Fruit fly (Drosophila melanogaster): Measurements from ENCODE around the gene CG42300.

CG42300 gene

dm6 chrX:15593477-15594229 lies 37.8 kb upstream of the CG42300 start, which contains the start of gene Chsy (continued):
- TF ChIP-seq CG15011 (GFP tag; optimal IDR thresholded peaks at IDR 0.05) = no peak
- no peak for TF ChIP-seq fd96Cb (tag; optimal IDR thresholded peaks at IDR 0.05)
- TF ChIP-seq Dip3 (GFP tag; optimal IDR thresholded peaks at IDR 0.05) = no peak
- no peak for TF ChIP-seq luna (GFP tag; optimal IDR thresholded peaks at IDR 0.05)
- no peak for TF ChIP-seq tap (tag; optimal IDR thresholded peaks at IDR 0.05)
- no peak for TF ChIP-seq hbn (GFP tag; IDR thresholded peaks at IDR 0.05; ENCODE audit: partially characterized antibody)
- TF ChIP-seq CG1233 (GFP tag; optimal IDR thresholded peaks at IDR 0.05) = no peak
- TF ChIP-seq Hmr (GFP tag; optimal IDR thresholded peaks at IDR 0.05) = no peak
- peak; percentile 21 for TF ChIP-seq CG34376 (GFP tag; optimal IDR thresholded peaks at IDR 0.05)
- TF ChIP-seq CG10209 (GFP tag; optimal IDR thresholded peaks at IDR 0.05) = no peak
- no peak for TF ChIP-seq CG11093 (GFP tag; IDR thresholded peaks at IDR 0.05)
- TF ChIP-seq sisA (GFP tag; IDR thresholded peaks at IDR 0.05) = no peak
- no peak for TF ChIP-seq Hr78 (GFP tag; optimal IDR thresholded peaks at IDR 0.05)
- no peak for TF ChIP-seq CG16813 (GFP tag; IDR thresholded peaks at IDR 0.05; ENCODE audit: partially characterized antibody)
- TF ChIP-seq CG11085 (GFP tag; IDR thresholded peaks at IDR 0.05) = no peak
- TF ChIP-seq CG34224 (GFP tag; IDR thresholded peaks at IDR 0.05; ENCODE audit: partially characterized antibody) = no peak
- TF ChIP-seq Pdp1 (GFP tag; optimal IDR thresholded peaks at IDR 0.05) = no peak
- TF ChIP-seq kay (GFP tag; optimal IDR thresholded peaks at IDR 0.05) = no peak
- no peak for TF ChIP-seq Asciz (GFP tag; optimal IDR thresholded peaks at IDR 0.05)
- no peak for TF ChIP-seq Ssrp (tag; optimal IDR thresholded peaks at IDR 0.05)
- no peak for TF ChIP-seq CG8944 (GFP tag; optimal IDR thresholded peaks at IDR 0.05)
- TF ChIP-seq CG32532 (GFP tag; IDR thresholded peaks at IDR 0.05) = 0 out of 2 replicates have a peak, but pooled peaks have one; percentile 10
- no peak for TF ChIP-seq Atf-2 (GFP tag; optimal IDR thresholded peaks at IDR 0.05)
- TF ChIP-seq stwl (tag; optimal IDR thresholded peaks at IDR 0.05) = no peak
- no peak for TF ChIP-seq CG7786 (GFP tag; optimal IDR thresholded peaks at IDR 0.05)
- TF ChIP-seq CG4424 (GFP tag; optimal IDR thresholded peaks at IDR 0.05) = no peak
- TF ChIP-seq CG6813 (GFP tag; optimal IDR thresholded peaks at IDR 0.05) = no peak
- TF ChIP-seq HHEX (GFP tag; optimal IDR thresholded peaks at IDR 0.05) = no peak
- TF ChIP-seq bsh (GFP tag; optimal IDR thresholded peaks at IDR 0.05) = peak in 1 of 2 experiments; percentile 17
- TF ChIP-seq CG34422 (GFP tag; IDR thresholded peaks at IDR 0.05) = peak; percentile 26; the same call in 1 of the 3 replicates
- no peak for TF ChIP-seq Doc2 (GFP tag; IDR thresholded peaks at IDR 0.05)
- TF ChIP-seq cato (GFP tag; optimal IDR thresholded peaks at IDR 0.05; ENCODE audit: borderline replicate concordance) = no peak
- TF ChIP-seq CG8290 (GFP tag; optimal IDR thresholded peaks at IDR 0.05) = no peak
- TF ChIP-seq CG8290 (tag; optimal IDR thresholded peaks at IDR 0.05) = no peak
- TF ChIP-seq CG6765 (GFP tag; optimal IDR thresholded peaks at IDR 0.05) = no peak
- TF ChIP-seq H15 (GFP tag; IDR thresholded peaks at IDR 0.05) = no peak
- TF ChIP-seq jigr1 (GFP tag; IDR thresholded peaks at IDR 0.05) = no peak
- no peak for TF ChIP-seq Hr3 (GFP tag; optimal IDR thresholded peaks at IDR 0.05)
- no peak for TF ChIP-seq ind (GFP tag; optimal IDR thresholded peaks at IDR 0.05)
- peak; percentile 27 for TF ChIP-seq CG14710 (tag; optimal IDR thresholded peaks at IDR 0.05)
- no peak for TF ChIP-seq Mad (GFP tag; optimal IDR thresholded peaks at IDR 0.05)
- TF ChIP-seq ewg (GFP tag; optimal IDR thresholded peaks at IDR 0.05) = no peak
- no peak for TF ChIP-seq CG2712 (tag; optimal IDR thresholded peaks at IDR 0.05)
- no peak for TF ChIP-seq scrt (GFP tag; optimal IDR thresholded peaks at IDR 0.05)
- TF ChIP-seq twi (tag; optimal IDR thresholded peaks at IDR 0.05) = no peak
- peak; percentile 18; the same call in 1 of the 3 replicates for TF ChIP-seq tgo (GFP tag; IDR thresholded peaks at IDR 0.05)
- no peak for TF ChIP-seq ERR (GFP tag; optimal IDR thresholded peaks at IDR 0.05)
- no peak for TF ChIP-seq gfzf (GFP tag; optimal IDR thresholded peaks at IDR 0.05)
- TF ChIP-seq aop (GFP tag; IDR thresholded peaks at IDR 0.05) = no peak

Measured in whole organism, embryonic.